Worm (Caenorhabditis elegans) whole organism, L2 larva: ENCODE results near the gene gplb-1.

ENCODE experiments used
- C34F6.9 ChIP-seq: fragments of 150-350 bp; optimal IDR thresholded peaks from 2 replicates; lab custom pipeline; 2014; ENCODE audit warnings: missing biosample characterization, missing genetic modification characterization
- F13H6.1 ChIP-seq: sonication (generic microtip); optimal IDR thresholded peaks from 2 replicates; lab custom pipeline; 2016; ENCODE audit warnings: missing genetic modification characterization, missing compliant biosample characterization
- R02D3.7 ChIP-seq: fragments of 150-350 bp; optimal IDR thresholded peaks from 2 replicates; lab custom pipeline; 2014; ENCODE audit warnings: missing biosample characterization, missing genetic modification characterization
- Y55F3AM.14 ChIP-seq: fragments of 200-800 bp; sonication (Bioruptor generic); optimal IDR thresholded peaks from 2 replicates; lab custom pipeline; 2018; ENCODE audit warnings: mild to moderate bottlenecking, missing genetic modification characterization, missing compliant biosample characterization
- alr-1 ChIP-seq: fragments of 150-350 bp; optimal IDR thresholded peaks from 2 replicates; lab custom pipeline; 2014; ENCODE audit warnings: missing biosample characterization, missing genetic modification characterization
- aly-2 ChIP-seq: fragments of 150-350 bp; optimal IDR thresholded peaks from 2 replicates; lab custom pipeline; 2014; ENCODE audit warnings: missing biosample characterization, missing genetic modification characterization
- blmp-1 ChIP-seq: sonication (generic microtip); optimal IDR thresholded peaks from 2 replicates; lab custom pipeline; 2017; ENCODE audit warnings: missing genetic modification characterization, mild to moderate bottlenecking, missing compliant biosample characterization, antibody characterized with exemption, moderate library complexity; ENCODE audit not compliant: insufficient read depth
- ceh-82 ChIP-seq: fragments of 150-350 bp; optimal IDR thresholded peaks from 2 replicates; lab custom pipeline; 2014; ENCODE audit warnings: missing biosample characterization, missing genetic modification characterization
- crh-2 ChIP-seq: sonication (generic microtip); optimal IDR thresholded peaks from 2 replicates; lab custom pipeline; 2017; ENCODE audit warnings: missing biosample characterization, missing genetic modification characterization
- elt-1 ChIP-seq: fragments of 150-350 bp; optimal IDR thresholded peaks from 2 replicates; lab custom pipeline; 2014; ENCODE audit warnings: missing biosample characterization, missing genetic modification characterization
- elt-3 ChIP-seq: sonication (generic microtip); optimal IDR thresholded peaks from 2 replicates; lab custom pipeline; 2017; ENCODE audit warnings: missing biosample characterization, missing genetic modification characterization
- fos-1 ChIP-seq: fragments of 150-350 bp; optimal IDR thresholded peaks from 2 replicates; lab custom pipeline; 2014; ENCODE audit warnings: missing biosample characterization, missing genetic modification characterization
- gmeb-1 ChIP-seq: fragments of 150-350 bp; optimal IDR thresholded peaks from 2 replicates; lab custom pipeline; 2014; ENCODE audit warnings: missing biosample characterization, missing genetic modification characterization
- lin-11 ChIP-seq: fragments of 150-350 bp; sonication (generic microtip); optimal IDR thresholded peaks from 2 replicates; lab custom pipeline; 2014; ENCODE audit warnings: missing biosample characterization, missing genetic modification characterization, inconsistent platforms, mixed read lengths
- lin-13 ChIP-seq: fragments of 150-350 bp; optimal IDR thresholded peaks from 2 replicates; lab custom pipeline; 2014; ENCODE audit warnings: missing biosample characterization, missing genetic modification reagents, missing genetic modification characterization
- lin-39 ChIP-seq: fragments of 150-350 bp; optimal IDR thresholded peaks from 2 replicates; lab custom pipeline; 2014; ENCODE audit warnings: missing biosample characterization, missing genetic modification reagents, missing genetic modification characterization
- lsy-2 ChIP-seq, 2 experiments: fragments of 150-350 bp in 1 of 2; sonication (generic microtip) in 1 of 2; optimal IDR thresholded peaks; 2 replicates each; lab custom pipeline; 2014 to 2017; ENCODE audit warnings: missing biosample characterization in 2 of 2, missing genetic modification characterization in 2 of 2
- mab-5 ChIP-seq: fragments of 150-350 bp; optimal IDR thresholded peaks from 2 replicates; lab custom pipeline; 2014; ENCODE audit warnings: missing biosample characterization, missing genetic modification characterization
- mbf-1 ChIP-seq: sonication (generic microtip); optimal IDR thresholded peaks from 2 replicates; lab custom pipeline; 2017; ENCODE audit warnings: missing biosample characterization, missing genetic modification characterization
- mdl-1 ChIP-seq, 2 experiments: fragments of 150-350 bp in 1 of 2; sonication (generic microtip) in 1 of 2; optimal IDR thresholded peaks; 2 replicates each; lab custom pipeline; 2017; ENCODE audit warnings: missing biosample characterization in 2 of 2, missing genetic modification characterization in 2 of 2
- nhr-10 ChIP-seq: sonication (generic microtip); optimal IDR thresholded peaks from 2 replicates; lab custom pipeline; 2017; ENCODE audit warnings: missing biosample characterization, missing genetic modification characterization
- nhr-129 ChIP-seq: fragments of 150-350 bp; optimal IDR thresholded peaks from 2 replicates; lab custom pipeline; 2014; ENCODE audit warnings: missing biosample characterization, missing genetic modification characterization
- nhr-21 ChIP-seq: fragments of 150-350 bp; optimal IDR thresholded peaks from 2 replicates; lab custom pipeline; 2014; ENCODE audit warnings: missing biosample characterization, missing genetic modification characterization
- nhr-23 ChIP-seq: fragments of 150-350 bp; optimal IDR thresholded peaks from 2 replicates; lab custom pipeline; 2014; ENCODE audit warnings: missing biosample characterization, missing genetic modification reagents, missing genetic modification characterization
- nhr-237 ChIP-seq: fragments of 150-350 bp; optimal IDR thresholded peaks from 2 replicates; lab custom pipeline; 2014; ENCODE audit warnings: missing biosample characterization, missing genetic modification characterization
- nhr-77 ChIP-seq: fragments of 150-350 bp; optimal IDR thresholded peaks from 2 replicates; lab custom pipeline; 2014; ENCODE audit warnings: missing biosample characterization, missing genetic modification characterization
- sem-4 ChIP-seq: fragments of 150-350 bp; optimal IDR thresholded peaks from 2 replicates; lab custom pipeline; 2014; ENCODE audit warnings: missing biosample characterization, missing genetic modification reagents, missing genetic modification characterization
- skn-1 ChIP-seq: sonication (generic microtip); optimal IDR thresholded peaks from 2 replicates; lab custom pipeline; 2017; ENCODE audit warnings: missing biosample characterization, missing genetic modification characterization
- sma-3 ChIP-seq: sonication (generic microtip); optimal IDR thresholded peaks from 2 replicates; lab custom pipeline; 2016; ENCODE audit warnings: missing genetic modification reagents, missing genetic modification characterization, missing compliant biosample characterization
- sma-9 ChIP-seq, 2 experiments: fragments of 150-350 bp in 1 of 2; sonication (generic microtip) in 1 of 2; optimal IDR thresholded peaks; 2 replicates each; lab custom pipeline; 2014 to 2016; ENCODE audit warnings: missing genetic modification characterization in 2 of 2, mild to moderate bottlenecking in 1 of 2, missing biosample characterization in 1 of 2, missing compliant biosample characterization in 1 of 2, missing genetic modification reagents in 1 of 2, moderate library complexity in 1 of 2
- snpc-4 ChIP-seq: fragments of 150-350 bp; optimal IDR thresholded peaks from 2 replicates; lab custom pipeline; 2014; ENCODE audit warnings: missing biosample characterization, missing genetic modification characterization
- unc-55 ChIP-seq: fragments of 150-350 bp; sonication (generic microtip); optimal IDR thresholded peaks from 3 replicates; lab custom pipeline; 2014; ENCODE audit warnings: missing biosample characterization, missing genetic modification reagents, missing genetic modification characterization
- unc-62 ChIP-seq: fragments of 150-350 bp; optimal IDR thresholded peaks from 2 replicates; lab custom pipeline; 2014; ENCODE audit warnings: missing biosample characterization, missing genetic modification reagents, missing genetic modification characterization
- zag-1 ChIP-seq: fragments of 150-350 bp; optimal IDR thresholded peaks from 2 replicates; lab custom pipeline; 2014; ENCODE audit warnings: missing biosample characterization, missing genetic modification characterization

The gplb-1 gene

DNA sequence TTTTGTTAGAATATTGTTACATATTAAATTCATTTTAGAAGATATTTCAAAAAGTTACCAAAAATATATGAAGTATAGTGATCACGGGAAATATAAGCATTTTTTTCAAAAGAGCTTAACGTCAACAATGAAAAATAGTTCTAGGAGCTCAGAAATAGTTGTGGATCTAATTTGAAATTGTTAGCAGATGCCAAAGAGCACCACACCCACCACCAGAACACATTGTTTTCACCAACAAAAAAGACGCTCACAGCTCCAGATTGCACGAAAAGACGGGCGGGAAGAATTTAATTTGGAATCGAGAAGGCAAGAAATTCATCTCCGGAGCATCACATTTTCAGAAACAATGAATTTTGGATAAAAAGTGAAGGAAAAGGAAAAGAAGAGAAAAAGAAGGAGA lies at the start of gene gplb-1:
TSS of gene gplb-1 (minus strand) at position 337 of the 400 bp plus-strand sequence.
- no peak for TF ChIP-seq sma-3
- TF ChIP-seq elt-3 (tag; lab: Kevin White, UChicago), result no peak
- TF ChIP-seq blmp-1 (tag; lab: Kevin White, UChicago), result no peak
- TF ChIP-seq, all 48 proteins: peak for 0

DNA sequence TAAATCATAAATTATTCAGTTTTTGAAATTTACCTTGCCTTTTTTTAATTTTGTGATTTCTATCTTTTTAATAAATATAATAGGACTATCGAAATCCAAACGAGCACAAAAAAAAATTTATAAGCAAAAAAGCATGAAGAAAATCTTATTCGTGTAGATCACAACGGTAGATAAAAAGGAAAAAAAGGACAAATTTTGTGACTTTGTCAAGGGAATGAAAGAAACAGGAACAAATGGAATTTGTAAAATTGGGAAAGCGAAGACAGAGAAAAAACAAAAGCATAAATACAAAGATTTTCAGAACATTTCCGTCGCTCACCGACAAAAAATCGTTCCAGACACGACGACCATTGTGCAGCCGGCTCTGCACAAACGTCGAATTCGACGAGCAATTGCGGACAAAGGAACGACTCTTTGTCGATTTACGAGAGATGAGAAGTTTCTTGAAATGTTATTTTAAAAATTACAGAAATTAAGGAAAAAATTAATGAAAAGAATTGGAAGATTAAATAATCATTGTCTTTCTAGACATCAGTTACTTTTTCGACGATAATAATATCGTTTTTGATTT lies 47.9 kb upstream of the gplb-1 start, which contains the start of gene F45F2.10:
TSS of gene F45F2.10 (minus strand) at position 51 of the 571 bp plus-strand sequence.
- TF ChIP-seq alr-1 (tag; lab: Kevin White, UChicago), result no peak
- TF ChIP-seq lin-39, result no peak
- no peak for TF ChIP-seq nhr-77
- TF ChIP-seq R02D3.7 (tag; lab: Kevin White, UChicago), result peak; percentile 6
- no peak for TF ChIP-seq Y55F3AM.14 (GFP tag; lab: Kevin White, UChicago)
- TF ChIP-seq snpc-4 (tag; lab: Kevin White, UChicago), result peak; percentile 30
- TF ChIP-seq nhr-129 (tag; lab: Kevin White, UChicago), result peak; percentile 1

DNA sequence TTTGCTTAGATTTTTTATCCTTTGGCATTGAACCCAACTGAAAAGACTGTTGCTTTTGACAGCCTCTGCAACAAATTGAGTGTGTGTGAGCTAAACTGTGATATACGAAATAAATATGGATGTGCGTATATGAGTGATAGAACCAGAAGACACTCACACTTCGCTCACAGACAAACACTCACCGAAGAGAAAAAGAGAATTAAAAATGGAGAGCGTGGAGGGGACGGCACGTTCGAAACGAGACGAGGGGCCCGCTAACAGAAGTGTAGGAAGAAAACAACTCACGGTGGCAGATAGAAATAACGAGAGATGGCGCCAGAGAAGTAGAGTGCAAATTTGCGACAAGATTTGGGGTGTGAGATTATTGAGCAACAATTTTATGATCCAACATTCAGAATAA lies 47.2 kb upstream of the gplb-1 start:
- no peak for TF ChIP-seq R02D3.7 (tag; lab: Kevin White, UChicago)
- no peak for TF ChIP-seq nhr-23 (tag; lab: Kevin White, UChicago)
- peak; percentile 20 for TF ChIP-seq crh-2
- no peak for TF ChIP-seq lsy-2 (tag; optimal IDR thresholded peaks at IDR 0.05; lab: Kevin White, UChicago)
- TF ChIP-seq elt-1, result no peak
- peak; percentile 63 for TF ChIP-seq unc-55 (GFP tag; lab: Kevin White, UChicago)
- no peak for TF ChIP-seq aly-2 (tag; lab: Kevin White, UChicago)
- no peak for TF ChIP-seq sma-3
- TF ChIP-seq mdl-1 (tag; optimal IDR thresholded peaks at IDR 0.05; lab: Kevin White, UChicago), result peak in 1 of 2 experiments; percentile 38
- no peak for TF ChIP-seq snpc-4 (tag; lab: Kevin White, UChicago)
- no peak for TF ChIP-seq zag-1 (tag; lab: Kevin White, UChicago)
- no peak for TF ChIP-seq mab-5 (tag; lab: Kevin White, UChicago)
- peak; percentile 53 for TF ChIP-seq C34F6.9 (tag; lab: Kevin White, UChicago)
- no peak for TF ChIP-seq nhr-77
- TF ChIP-seq nhr-129 (tag; lab: Kevin White, UChicago), result peak; percentile 70
- TF ChIP-seq sma-9 (GFP tag; optimal IDR thresholded peaks at IDR 0.05; lab: Kevin White, UChicago), result peak; percentile 29
- no peak for TF ChIP-seq sma-9 (tag; optimal IDR thresholded peaks at IDR 0.05; lab: Kevin White, UChicago)
- no peak for TF ChIP-seq nhr-10 (tag; lab: Kevin White, UChicago)
- TF ChIP-seq lin-11 (tag; lab: Kevin White, UChicago), result no peak
- TF ChIP-seq nhr-21 (tag; lab: Kevin White, UChicago), result no peak
- TF ChIP-seq lin-13 (GFP tag; lab: Kevin White, UChicago), result no peak
- no peak for TF ChIP-seq ceh-82 (tag; lab: Kevin White, UChicago)
- TF ChIP-seq fos-1 (tag; lab: Kevin White, UChicago), result peak; percentile 19
- TF ChIP-seq skn-1 (tag; lab: Kevin White, UChicago), result no peak
- TF ChIP-seq, all 48 proteins: peak for 7

DNA sequence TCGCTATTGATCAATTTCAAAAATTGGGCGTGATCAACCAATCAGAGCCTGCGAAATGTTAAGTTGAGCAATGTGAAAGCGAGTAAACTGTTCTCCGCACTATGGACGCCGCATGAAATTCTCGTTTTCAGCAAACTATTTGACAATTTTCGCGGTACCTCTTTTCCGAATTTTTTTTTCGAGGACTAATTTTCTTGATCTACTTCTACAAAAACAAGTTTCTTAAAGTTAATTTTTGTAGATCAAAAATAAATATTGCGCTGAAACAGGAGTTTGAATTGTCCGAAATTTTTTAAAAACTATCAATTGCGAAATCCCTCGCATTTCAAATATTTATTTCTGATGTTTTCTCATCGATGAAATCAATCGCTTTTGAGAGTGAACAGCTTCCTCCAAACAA lies 46.7 kb upstream of the gplb-1 start:
- TF ChIP-seq elt-1 (no peak), nhr-21 (tag; lab: Kevin White, UChicago) (no peak), F13H6.1 (tag; lab: Kevin White, UChicago) (no peak), nhr-23 (tag; lab: Kevin White, UChicago) (no peak), mbf-1 (no peak), skn-1 (tag; lab: Kevin White, UChicago) (no peak), nhr-237 (no peak), C34F6.9 (tag; lab: Kevin White, UChicago) (no peak), aly-2 (tag; lab: Kevin White, UChicago) (no peak), nhr-129 (tag; lab: Kevin White, UChicago) (no peak), fos-1 (tag; lab: Kevin White, UChicago) (no peak), sem-4 (tag; lab: Kevin White, UChicago) (no peak), unc-62 (GFP tag; lab: Kevin White, UChicago) (no peak), gmeb-1 (tag; lab: Kevin White, UChicago) (no peak), R02D3.7 (tag; lab: Kevin White, UChicago) (no peak)
- TF ChIP-seq, all 48 proteins: peak for 0
